Worm (Caenorhabditis elegans): Measurements from ENCODE around the gene CC8.3.

Gene CC8.3

ce11 chrIV:3655896-3656295 is 13.8 kb upstream of the CC8.3 start:
- peak; percentile 1 for TF ChIP-seq mml-1 (tag; optimal IDR thresholded peaks at IDR 0.05)
- TF ChIP-seq zag-1 (tag; optimal IDR thresholded peaks at IDR 0.05), result no peak
- TF ChIP-seq nfya-1 (tag; optimal IDR thresholded peaks at IDR 0.05; ENCODE audit: insufficient read depth), result peak; percentile 11

ce11 chrIV:3654823-3655222 is 12.7 kb upstream of the CC8.3 start:
- TF ChIP-seq unc-62 (GFP tag; optimal IDR thresholded peaks at IDR 0.05), result no peak
- TF ChIP-seq tbx-2 (tag; optimal IDR thresholded peaks at IDR 0.05), result no peak
- TF ChIP-seq elt-1 (tag; optimal IDR thresholded peaks at IDR 0.05), result no peak
- TF ChIP-seq nhr-23 (tag; optimal IDR thresholded peaks at IDR 0.05), result no peak
- no peak for TF ChIP-seq egl-27 (tag; optimal IDR thresholded peaks at IDR 0.05)
- TF ChIP-seq nhr-25 (tag; optimal IDR thresholded peaks at IDR 0.05), result no peak
- no peak for TF ChIP-seq skn-1 (tag; optimal IDR thresholded peaks at IDR 0.05)
- no peak for TF ChIP-seq pha-4 (tag; optimal IDR thresholded peaks at IDR 0.05)
- no peak for TF ChIP-seq jun-1 (tag; optimal IDR thresholded peaks at IDR 0.05)
- TF ChIP-seq nfya-1 (tag; optimal IDR thresholded peaks at IDR 0.05; ENCODE audit: insufficient read depth), result no peak
- TF ChIP-seq eor-1 (tag; optimal IDR thresholded peaks at IDR 0.05), result no peak
- no peak for TF ChIP-seq egl-5 (tag; optimal IDR thresholded peaks at IDR 0.05)
- no peak for TF ChIP-seq zag-1 (tag; optimal IDR thresholded peaks at IDR 0.05)
- no peak for TF ChIP-seq mml-1 (tag; optimal IDR thresholded peaks at IDR 0.05)
- TF ChIP-seq aly-2 (tag; optimal IDR thresholded peaks at IDR 0.05), result no peak

ce11 chrIV:3654214-3654613 is 12.1 kb upstream of the CC8.3 start:
- TF ChIP-seq elt-3 (tag; optimal IDR thresholded peaks at IDR 0.05) (peak in 1 of 3 experiments; percentile 6), nhr-23 (tag; optimal IDR thresholded peaks at IDR 0.05) (peak; percentile 47), pha-4 (tag; optimal IDR thresholded peaks at IDR 0.05) (peak; percentile 89), ama-1 (optimal IDR thresholded peaks at IDR 0.05) (peak; percentile 10), nfya-1 (tag; optimal IDR thresholded peaks at IDR 0.05; ENCODE audit: insufficient read depth) (peak; percentile 62), tbx-2 (tag; optimal IDR thresholded peaks at IDR 0.05) (peak; percentile 59), pqm-1 (tag; optimal IDR thresholded peaks at IDR 0.05) (peak; percentile 1), mdl-1 (tag; optimal IDR thresholded peaks at IDR 0.05) (peak; percentile 60), nhr-25 (tag; optimal IDR thresholded peaks at IDR 0.05) (peak; percentile 56), ceh-28 (tag; optimal IDR thresholded peaks at IDR 0.05) (peak; percentile 66), ztf-4 (tag; optimal IDR thresholded peaks at IDR 0.05) (no peak), lsy-12 (tag; optimal IDR thresholded peaks at IDR 0.05) (peak; percentile 22), nhr-11 (tag; optimal IDR thresholded peaks at IDR 0.05) (peak; percentile 18), snpc-4 (tag; optimal IDR thresholded peaks at IDR 0.05) (no peak), nhr-28 (tag; optimal IDR thresholded peaks at IDR 0.05) (no peak), nhr-76 (tag; optimal IDR thresholded peaks at IDR 0.05) (no peak), mml-1 (tag; optimal IDR thresholded peaks at IDR 0.05) (peak; percentile 95), R02D3.7 (tag; optimal IDR thresholded peaks at IDR 0.05) (peak; percentile 9)

- peak; percentile 82 for TF ChIP-seq nhr-23 (tag; optimal IDR thresholded peaks at IDR 0.05)
- no peak for TF ChIP-seq nhr-237 (tag; optimal IDR thresholded peaks at IDR 0.05)
- TF ChIP-seq nfya-1 (tag; optimal IDR thresholded peaks at IDR 0.05; ENCODE audit: insufficient read depth), result peak; percentile 57
- TF ChIP-seq nhr-43 (tag; optimal IDR thresholded peaks at IDR 0.05; ENCODE audit: poor library complexity, severe bottlenecking), result peak; percentile 96
- no peak for TF ChIP-seq lin-15B (tag; optimal IDR thresholded peaks at IDR 0.05)
- TF ChIP-seq jun-1 (tag; optimal IDR thresholded peaks at IDR 0.05), result peak; percentile 62
- TF ChIP-seq egl-5 (tag; optimal IDR thresholded peaks at IDR 0.05), result no peak
- no peak for TF ChIP-seq hmg-11 (tag; optimal IDR thresholded peaks at IDR 0.05)
- no peak for TF ChIP-seq nhr-12 (tag; optimal IDR thresholded peaks at IDR 0.05)
- peak; percentile 27 for TF ChIP-seq R02D3.7 (tag; optimal IDR thresholded peaks at IDR 0.05)
- no peak for TF ChIP-seq skn-1 (tag; optimal IDR thresholded peaks at IDR 0.05)
- TF ChIP-seq pqm-1 (tag; optimal IDR thresholded peaks at IDR 0.05), result peak; percentile 37
- no peak for TF ChIP-seq ztf-11 (tag; optimal IDR thresholded peaks at IDR 0.05)
- peak; percentile 68 for TF ChIP-seq nhr-25 (tag; optimal IDR thresholded peaks at IDR 0.05)
- TF ChIP-seq pha-4 (tag; optimal IDR thresholded peaks at IDR 0.05), result peak; percentile 47
- TF ChIP-seq lsy-12 (tag; optimal IDR thresholded peaks at IDR 0.05), result peak; percentile 64
- peak; percentile 65 for TF ChIP-seq ama-1 (optimal IDR thresholded peaks at IDR 0.05)
- peak in 2 of 3 experiments; percentile 22 to 64 for TF ChIP-seq elt-3 (tag; optimal IDR thresholded peaks at IDR 0.05)
- peak; percentile 54 for TF ChIP-seq mdl-1 (tag; optimal IDR thresholded peaks at IDR 0.05)
- TF ChIP-seq ceh-28 (tag; optimal IDR thresholded peaks at IDR 0.05), result peak; percentile 47
- TF ChIP-seq tbx-2 (tag; optimal IDR thresholded peaks at IDR 0.05), result peak; percentile 5
- TF ChIP-seq lin-39 (tag; optimal IDR thresholded peaks at IDR 0.05), result no peak
- peak; percentile 7 for TF ChIP-seq mml-1 (tag; optimal IDR thresholded peaks at IDR 0.05)
- TF ChIP-seq elt-2 (tag; optimal IDR thresholded peaks at IDR 0.05), result peak; percentile 56
Observed at ce11 chrIV:3653420-3653823, 11.3 kb upstream of the CC8.3 start.
